Fruit fly (Drosophila melanogaster) whole organism, embryonic: ENCODE measurements around the gene CG32855.
A peak's percentile ranks its signal among the peaks of the same experiment; 100 is the strongest.

Experiments
- Aef1 ChIP-seq: fragments of 200-800 bp; sonication (Bioruptor generic); IDR thresholded peaks from 3 replicates; pipeline ENCODE4 v1.3.6; 2022; ENCODE audit warnings: missing biosample characterization, missing genetic modification characterization
- Awh ChIP-seq: fragments of 200-800 bp; sonication (Bioruptor generic); IDR thresholded peaks from 2 replicates; pipeline ENCODE4, ENCODE4 v1.3.6; 2022; ENCODE audit warnings: missing biosample characterization, missing genetic modification characterization
- B-H1 ChIP-seq: fragments of 200-800 bp; sonication (Bioruptor generic); IDR thresholded peaks from 3 replicates; pipeline ENCODE4 v1.3.6; 2022; ENCODE audit warnings: missing biosample characterization, missing genetic modification characterization
- CG10431 ChIP-seq: fragments of 200-800 bp; sonication (Bioruptor generic); optimal IDR thresholded peaks from 3 replicates; lab custom pipeline; 2018; ENCODE audit warnings: missing biosample characterization, mild to moderate bottlenecking, missing genetic modification characterization
- CG10543 ChIP-seq: fragments of 200-800 bp; sonication (Bioruptor generic); optimal IDR thresholded peaks from 3 replicates; lab custom pipeline; 2017; ENCODE audit warnings: missing biosample characterization, mild to moderate bottlenecking, missing genetic modification characterization, moderate library complexity
- CG12236 ChIP-seq: fragments of 200-800 bp; sonication (Bioruptor generic); optimal IDR thresholded peaks from 2 replicates; lab custom pipeline; 2016; ENCODE audit warnings: missing biosample characterization, missing genetic modification characterization
- CG14667 ChIP-seq: fragments of 200-800 bp; sonication (Bioruptor generic); IDR thresholded peaks from 2 replicates; pipeline ENCODE4 v1.3.6; 2022; ENCODE audit warnings: missing biosample characterization, missing genetic modification characterization
- CG16813 ChIP-seq: fragments of 200-800 bp; sonication (Bioruptor generic); IDR thresholded peaks from 3 replicates; pipeline ENCODE4 v1.3.6; 2022; ENCODE audit warnings: missing biosample characterization, missing genetic modification characterization; ENCODE audit not compliant: partially characterized antibody
- CG18011 ChIP-seq: fragments of 200-800 bp; sonication (Bioruptor generic); optimal IDR thresholded peaks from 2 replicates; lab custom pipeline; 2017; ENCODE audit warnings: missing biosample characterization, missing genetic modification characterization, mild to moderate bottlenecking, moderate library complexity, missing genotype
- CG18619 ChIP-seq: fragments of 200-800 bp; sonication (Bioruptor generic); optimal IDR thresholded peaks from 3 replicates; lab custom pipeline; 2017; ENCODE audit warnings: missing biosample characterization, mild to moderate bottlenecking, missing genetic modification characterization
- CG2116 ChIP-seq: fragments of 200-800 bp; sonication (Bioruptor generic); optimal IDR thresholded peaks from 3 replicates; lab custom pipeline; 2018; ENCODE audit warnings: missing biosample characterization, mild to moderate bottlenecking, missing genetic modification characterization
- CG3163 ChIP-seq: fragments of 200-800 bp; sonication (Bioruptor generic); optimal IDR thresholded peaks from 3 replicates; lab custom pipeline; 2016; ENCODE audit warnings: missing biosample characterization, missing genetic modification characterization
- CG33213 ChIP-seq: fragments of 200-800 bp; sonication (Bioruptor generic); optimal IDR thresholded peaks from 3 replicates; lab custom pipeline; 2016; ENCODE audit warnings: missing biosample characterization, missing genetic modification characterization
- CG34422 ChIP-seq: fragments of 200-800 bp; sonication (Bioruptor generic); IDR thresholded peaks from 3 replicates; pipeline ENCODE4 v1.3.6; 2022; ENCODE audit warnings: missing biosample characterization, missing genetic modification characterization
- CG4282 ChIP-seq: fragments of 200-800 bp; sonication (Bioruptor generic); optimal IDR thresholded peaks from 2 replicates; lab custom pipeline; 2016; ENCODE audit warnings: missing biosample characterization, missing genetic modification characterization
- CG4617 ChIP-seq: fragments of 200-800 bp; sonication (Bioruptor generic); optimal IDR thresholded peaks from 3 replicates; lab custom pipeline; 2016; ENCODE audit warnings: missing biosample characterization, missing genetic modification characterization, borderline replicate concordance
- CG4820 ChIP-seq: fragments of 200-800 bp; sonication (Bioruptor generic); optimal IDR thresholded peaks from 3 replicates; lab custom pipeline; 2016; ENCODE audit warnings: missing biosample characterization, missing genetic modification characterization
- CG6683 ChIP-seq: fragments of 200-800 bp; sonication (Bioruptor generic); optimal IDR thresholded peaks from 2 replicates; lab custom pipeline; 2017; ENCODE audit warnings: missing biosample characterization, mild to moderate bottlenecking, missing genetic modification characterization, missing genetic modification reagents
- CG6765 ChIP-seq: fragments of 200-800 bp; sonication (Bioruptor generic); optimal IDR thresholded peaks from 3 replicates; lab custom pipeline; 2017; ENCODE audit warnings: missing biosample characterization, mild to moderate bottlenecking, missing genetic modification characterization
- CG7556 ChIP-seq: fragments of 200-800 bp; sonication (Bioruptor generic); optimal IDR thresholded peaks from 2 replicates; lab custom pipeline; 2017; ENCODE audit warnings: missing biosample characterization, mild to moderate bottlenecking, missing genetic modification characterization
- CG7786 ChIP-seq: fragments of 200-800 bp; sonication (Bioruptor generic); optimal IDR thresholded peaks from 2 replicates; lab custom pipeline; 2016; ENCODE audit warnings: missing biosample characterization, missing genetic modification characterization
- Dbx ChIP-seq: fragments of 200-800 bp; sonication (Bioruptor generic); IDR thresholded peaks from 3 replicates; pipeline ENCODE4 v1.3.6; 2022; ENCODE audit warnings: missing biosample characterization, missing genetic modification characterization
- HLHmδ ChIP-seq: fragments of 200-800 bp; sonication (Bioruptor generic); optimal IDR thresholded peaks from 2 replicates; lab custom pipeline; 2018; ENCODE audit warnings: missing biosample characterization, mild to moderate bottlenecking, missing genetic modification characterization, moderate library complexity
- HmgD ChIP-seq: fragments of 200-800 bp; sonication (Bioruptor generic); optimal IDR thresholded peaks from 3 replicates; lab custom pipeline; 2016; ENCODE audit warnings: missing biosample characterization, missing genetic modification characterization
- Lhr ChIP-seq: fragments of 200-800 bp; sonication (Bioruptor generic); optimal IDR thresholded peaks from 3 replicates; lab custom pipeline; 2017; ENCODE audit warnings: mild to moderate bottlenecking, missing biosample characterization, missing genetic modification reagents, missing genetic modification characterization
- Nf-YA ChIP-seq: fragments of 200-800 bp; sonication (Bioruptor generic); IDR thresholded peaks from 2 replicates; pipeline ENCODE4 v1.3.6; 2022; ENCODE audit warnings: missing biosample characterization, missing genetic modification characterization
- Oli ChIP-seq: fragments of 200-800 bp; sonication (Bioruptor generic); optimal IDR thresholded peaks from 2 replicates; lab custom pipeline; 2018; ENCODE audit warnings: missing biosample characterization, mild to moderate bottlenecking, missing genetic modification characterization, moderate library complexity
- Opbp ChIP-seq: fragments of 200-800 bp; sonication (Bioruptor generic); IDR thresholded peaks from 3 replicates; pipeline ENCODE4 v1.3.6; 2022; ENCODE audit warnings: missing biosample characterization, missing genetic modification characterization; ENCODE audit not compliant: partially characterized antibody
- ac ChIP-seq: fragments of 200-800 bp; sonication (Bioruptor generic); optimal IDR thresholded peaks from 3 replicates; lab custom pipeline; 2017; ENCODE audit warnings: missing biosample characterization, mild to moderate bottlenecking, missing genetic modification characterization
- aop ChIP-seq: fragments of 200-800 bp; sonication (Bioruptor generic); IDR thresholded peaks from 2 replicates; pipeline ENCODE4 v1.3.6; 2022; ENCODE audit warnings: missing biosample characterization, missing genetic modification characterization
- ase ChIP-seq: fragments of 200-800 bp; sonication (Bioruptor generic); IDR thresholded peaks from 3 replicates; pipeline ENCODE4 v1.3.6; 2022; ENCODE audit warnings: missing biosample characterization, missing genetic modification characterization
- crol ChIP-seq: fragments of 200-800 bp; sonication (Bioruptor generic); IDR thresholded peaks from 2 replicates; pipeline ENCODE4 v1.3.6; 2022; ENCODE audit warnings: missing biosample characterization, missing genetic modification characterization
- dan ChIP-seq: fragments of 200-800 bp; sonication (Bioruptor generic); IDR thresholded peaks from 2 replicates; pipeline ENCODE4 v1.3.6; 2022; ENCODE audit warnings: missing biosample characterization, missing genetic modification characterization
- dmrt11E ChIP-seq: fragments of 200-800 bp; sonication (Bioruptor generic); optimal IDR thresholded peaks from 3 replicates; lab custom pipeline; 2018; ENCODE audit warnings: missing biosample characterization, mild to moderate bottlenecking, missing genetic modification characterization, moderate library complexity
- emc ChIP-seq: fragments of 200-800 bp; sonication (Bioruptor generic); optimal IDR thresholded peaks from 2 replicates; lab custom pipeline; 2016; ENCODE audit warnings: missing biosample characterization, missing genetic modification characterization
- eyg ChIP-seq: fragments of 200-800 bp; sonication (Bioruptor generic); optimal IDR thresholded peaks from 3 replicates; lab custom pipeline; 2016; ENCODE audit warnings: missing biosample characterization, missing genetic modification characterization
- fd3F ChIP-seq: fragments of 200-800 bp; sonication (Bioruptor generic); optimal IDR thresholded peaks from 2 replicates; lab custom pipeline; 2018; ENCODE audit warnings: missing biosample characterization, mild to moderate bottlenecking, missing genetic modification characterization, moderate library complexity
- fd64A ChIP-seq: fragments of 200-800 bp; sonication (Bioruptor generic); optimal IDR thresholded peaks from 3 replicates; lab custom pipeline; 2018; ENCODE audit warnings: missing biosample characterization, mild to moderate bottlenecking, missing genetic modification characterization
- insv ChIP-seq, 2 experiments: fragments of 200-800 bp; sonication (Bioruptor generic); optimal IDR thresholded peaks; 3 replicates each; lab custom pipeline; 2016 to 2018; ENCODE audit warnings: missing biosample characterization in 2 of 2, missing genetic modification characterization in 2 of 2
- kni ChIP-seq: fragments of 200-800 bp; sonication (Bioruptor generic); optimal IDR thresholded peaks from 3 replicates; lab custom pipeline; 2017; ENCODE audit warnings: mild to moderate bottlenecking, missing biosample characterization, missing genetic modification reagents, missing genetic modification characterization
- mirr ChIP-seq: fragments of 200-800 bp; sonication (Bioruptor generic); optimal IDR thresholded peaks from 3 replicates; lab custom pipeline; 2018; ENCODE audit warnings: missing biosample characterization, mild to moderate bottlenecking, missing genetic modification characterization
- nerfin-1 ChIP-seq: fragments of 200-800 bp; sonication (Bioruptor generic); optimal IDR thresholded peaks from 3 replicates; lab custom pipeline; 2019; ENCODE audit warnings: missing biosample characterization, mild to moderate bottlenecking, missing genetic modification characterization, moderate library complexity
- peb ChIP-seq: fragments of 200-800 bp; sonication (Bioruptor generic); IDR thresholded peaks from 2 replicates; pipeline ENCODE4 v1.3.6; 2022; ENCODE audit warnings: missing biosample characterization, missing genetic modification characterization
- scrt ChIP-seq: fragments of 200-800 bp; sonication (Bioruptor generic); optimal IDR thresholded peaks from 2 replicates; lab custom pipeline; 2018; ENCODE audit warnings: missing biosample characterization, mild to moderate bottlenecking, missing genetic modification characterization, moderate library complexity
- slou ChIP-seq: fragments of 200-800 bp; sonication (Bioruptor generic); optimal IDR thresholded peaks from 3 replicates; lab custom pipeline; 2016; ENCODE audit warnings: missing biosample characterization, missing genetic modification characterization
- sob ChIP-seq: fragments of 200-800 bp; sonication (Bioruptor generic); IDR thresholded peaks from 2 replicates; pipeline ENCODE4 v1.3.6; 2022; ENCODE audit warnings: missing biosample characterization, missing genetic modification characterization
- trem ChIP-seq: fragments of 200-800 bp; optimal IDR thresholded peaks from 3 replicates; lab custom pipeline; 2019; ENCODE audit warnings: missing biosample characterization, mild to moderate bottlenecking, missing genetic modification characterization, moderate library complexity
- ttk ChIP-seq: fragments of 200-800 bp; sonication (Bioruptor generic); IDR thresholded peaks from 2 replicates; pipeline ENCODE4 v2.1.2; 2022; ENCODE audit warnings: missing biosample characterization, missing genetic modification characterization
- unc-4 ChIP-seq: fragments of 200-800 bp; sonication (Bioruptor generic); IDR thresholded peaks from 2 replicates; pipeline ENCODE4 v1.3.6; 2022; ENCODE audit warnings: missing biosample characterization, missing genetic modification characterization; ENCODE audit not compliant: partially characterized antibody

The CG32855 gene

dm6 chr3R:16097661-16098329, 17.0 kb upstream of the CG32855 start (continued):
- TF ChIP-seq CG7556 (GFP tag; lab: Kevin White, UChicago), result peak; percentile 53
- TF ChIP-seq emc, result peak; percentile 24
- TF ChIP-seq CG18619 (GFP tag; lab: Kevin White, UChicago), result peak; percentile 56
- peak; percentile 59; the same call in 1 of the 2 replicates for TF ChIP-seq ttk (GFP tag; lab: Robert Waterston, UW)
- peak; percentile 81; the same call in 2 of the 3 replicates for TF ChIP-seq CG34422 (GFP tag; lab: Robert Waterston, UW)
- TF ChIP-seq dmrt11E (tag; lab: Kevin White, UChicago), result peak; percentile 94
- peak; percentile 1 for TF ChIP-seq CG4282
- peak; percentile 55 for TF ChIP-seq CG33213 (GFP tag; lab: Kevin White, UChicago)
- peak; percentile 77 for TF ChIP-seq Oli (tag; lab: Kevin White, UChicago)
- TF ChIP-seq CG16813, result peak; percentile 64
- peak; percentile 62; the same call in 2 of the 3 replicates for TF ChIP-seq Opbp (GFP tag; lab: Robert Waterston, UW)
- TF ChIP-seq CG7786 (GFP tag; lab: Kevin White, UChicago), result peak; percentile 64
- TF ChIP-seq CG10543 (GFP tag; lab: Kevin White, UChicago), result no peak
- TF ChIP-seq nerfin-1 (tag; lab: Kevin White, UChicago), result peak; percentile 81
- peak; percentile 9 for TF ChIP-seq CG2116 (GFP tag; lab: Kevin White, UChicago)
- TF ChIP-seq HLHmδ (GFP tag; lab: Kevin White, UChicago), result no peak
- TF ChIP-seq aop (GFP tag; lab: Robert Waterston, UW), result no peak
- TF ChIP-seq slou (GFP tag; lab: Kevin White, UChicago), result no peak
- TF ChIP-seq HmgD, result no peak
- TF ChIP-seq eyg (GFP tag; lab: Kevin White, UChicago), result peak; percentile 22
- TF ChIP-seq CG10431 (GFP tag; lab: Kevin White, UChicago), result no peak
- TF ChIP-seq insv (GFP tag; optimal IDR thresholded peaks at IDR 0.05; lab: Kevin White, UChicago), result no peak
- TF ChIP-seq fd3F (GFP tag; lab: Kevin White, UChicago), result peak; percentile 45
- peak; percentile 25 for TF ChIP-seq CG3163 (GFP tag; lab: Kevin White, UChicago)
- TF ChIP-seq Aef1 (GFP tag; lab: Robert Waterston, UW), result peak; percentile 72
- TF ChIP-seq dan, result peak; percentile 75
- TF ChIP-seq CG18011 (GFP tag; lab: Kevin White, UChicago), result no peak
- peak; percentile 67; the same call in 1 of the 2 replicates for TF ChIP-seq CG14667 (GFP tag; lab: Robert Waterston, UW)
- peak; percentile 28 for TF ChIP-seq CG4617
- no peak for TF ChIP-seq Lhr (GFP tag; lab: Kevin White, UChicago)
- peak; percentile 65; the same call in 2 of the 3 replicates for TF ChIP-seq ase
- TF ChIP-seq ac (GFP tag; lab: Kevin White, UChicago), result peak; percentile 60
- peak; percentile 70 for TF ChIP-seq CG12236 (GFP tag; lab: Kevin White, UChicago)
- TF ChIP-seq trem (tag; lab: Kevin White, UChicago), result peak; percentile 74
- peak; percentile 84 for TF ChIP-seq peb
- no peak for TF ChIP-seq kni (GFP tag; lab: Kevin White, UChicago)
- TF ChIP-seq CG6765, result no peak
- TF ChIP-seq fd64A, result peak; percentile 50
- TF ChIP-seq Dbx (GFP tag; lab: Robert Waterston, UW), result 0 out of 3 replicates have a peak, but pooled peaks have one; percentile 40
- TF ChIP-seq sob (GFP tag; lab: Robert Waterston, UW), result peak; percentile 73; the same call in 1 of the 2 replicates
- no peak for TF ChIP-seq unc-4
- TF ChIP-seq crol (GFP tag; lab: Robert Waterston, UW), result no peak
- peak; percentile 57; the same call in 1 of the 2 replicates for TF ChIP-seq Nf-YA (GFP tag; lab: Robert Waterston, UW)
- TF ChIP-seq CG6683, result no peak
- peak; percentile 32 for TF ChIP-seq scrt (GFP tag; lab: Kevin White, UChicago)
- TF ChIP-seq mirr (GFP tag; lab: Kevin White, UChicago), result no peak
- peak; percentile 71; the same call in 1 of the 2 replicates for TF ChIP-seq Awh
- TF ChIP-seq CG4820 (GFP tag; lab: Kevin White, UChicago), result peak; percentile 83
- TF ChIP-seq B-H1 (GFP tag; lab: Robert Waterston, UW), result peak; percentile 53
